Worm (Caenorhabditis elegans) whole organism, L4 larva: ENCODE data around the gene acs-10.
A peak's percentile ranks its signal among the peaks of the same experiment; 100 is the strongest.

Source experiments
- D1046.2 ChIP-seq: fragments of 200-800 bp; sonication (Bioruptor generic); IDR thresholded peaks from 2 replicates; pipeline ENCODE4 v1.3.6; 2022; ENCODE audit warnings: missing genetic modification characterization, missing compliant biosample characterization
- F26F4.8 ChIP-seq: fragments of 200-800 bp; sonication (Bioruptor generic); conservative IDR thresholded peaks from 2 replicates; pipeline ENCODE4 v1.3.6; 2022; ENCODE audit warnings: missing genetic modification characterization, missing compliant biosample characterization
- F37D6.2 ChIP-seq: sonication (generic microtip); optimal IDR thresholded peaks from 2 replicates; lab custom pipeline; 2016; ENCODE audit warnings: mild to moderate bottlenecking, missing genetic modification characterization, missing compliant biosample characterization
- F44E2.7 ChIP-seq: fragments of 200-800 bp; sonication (Bioruptor generic); IDR thresholded peaks from 2 replicates; pipeline ENCODE4 v2.1.2; 2022; ENCODE audit warnings: missing genetic modification characterization, missing compliant biosample characterization
- T20F7.1 ChIP-seq: fragments of 200-800 bp; sonication (Bioruptor generic); optimal IDR thresholded peaks from 2 replicates; lab custom pipeline; 2018; ENCODE audit warnings: mild to moderate bottlenecking, missing genetic modification characterization, missing compliant biosample characterization
- T26A8.4 ChIP-seq: fragments of 200-800 bp; sonication (Bioruptor generic); IDR thresholded peaks from 2 replicates; pipeline ENCODE4 v1.3.6; 2022; ENCODE audit warnings: missing genetic modification characterization, missing compliant biosample characterization
- Y5F2A.4 ChIP-seq: fragments of 200-800 bp; sonication (Bioruptor generic); optimal IDR thresholded peaks from 2 replicates; lab custom pipeline; 2018; ENCODE audit warnings: mild to moderate bottlenecking, missing genetic modification characterization, missing compliant biosample characterization
- aha-1 ChIP-seq: fragments of 150-350 bp; peaks from one replicate; lab custom pipeline; 2014; ENCODE audit warnings: missing biosample characterization, missing genetic modification characterization
- aly-2 ChIP-seq: sonication (generic microtip); optimal IDR thresholded peaks from 2 replicates; lab custom pipeline; 2018; ENCODE audit warnings: missing biosample characterization, missing genetic modification characterization
- ama-1 ChIP-seq: fragments of 150-350 bp; optimal IDR thresholded peaks from 2 replicates; lab custom pipeline; 2014; ENCODE audit warnings: inconsistent platforms, mixed read lengths
- arid-1 ChIP-seq: fragments of 200-800 bp; sonication (Bioruptor generic); conservative IDR thresholded peaks from 2 replicates; pipeline ENCODE4 v1.3.6; 2022; ENCODE audit warnings: missing genetic modification reagents, missing genetic modification characterization, missing compliant biosample characterization
- ceh-20 ChIP-seq: fragments of 200-800 bp; sonication (Bioruptor generic); IDR thresholded peaks from 2 replicates; pipeline ENCODE4 v1.3.6; 2022; ENCODE audit warnings: missing genetic modification reagents, missing genetic modification characterization, missing compliant biosample characterization
- ceh-62 ChIP-seq: sonication (generic microtip); optimal IDR thresholded peaks from 2 replicates; lab custom pipeline; 2017; ENCODE audit warnings: missing biosample characterization, missing genetic modification characterization
- daf-12 ChIP-seq: fragments of 150-350 bp; optimal IDR thresholded peaks from 2 replicates; lab custom pipeline; 2014; ENCODE audit warnings: missing biosample characterization, missing genetic modification reagents, missing genetic modification characterization
- daf-16 ChIP-seq, 3 experiments: sonication (generic microtip); optimal IDR thresholded peaks; 2 replicates each; lab custom pipeline; 2016 to 2017; ENCODE audit warnings: missing genetic modification characterization in 3 of 3, missing genetic modification reagents in 3 of 3, mild to moderate bottlenecking in 2 of 3, missing compliant biosample characterization in 2 of 3, missing biosample characterization in 1 of 3, moderate library complexity in 1 of 3
- dmd-6 ChIP-seq: fragments of 200-800 bp; sonication (Bioruptor generic); IDR thresholded peaks from 2 replicates; pipeline ENCODE4 v1.3.6; 2022; ENCODE audit warnings: missing genetic modification reagents, missing genetic modification characterization, missing compliant biosample characterization
- dmd-9 ChIP-seq: fragments of 200-800 bp; sonication (Bioruptor generic); IDR thresholded peaks from 2 replicates; pipeline ENCODE4 v1.3.6; 2022; ENCODE audit warnings: missing genetic modification reagents, missing genetic modification characterization, missing compliant biosample characterization
- dpl-1 ChIP-seq: fragments of 150-350 bp; optimal IDR thresholded peaks from 2 replicates; lab custom pipeline; 2014; ENCODE audit warnings: missing biosample characterization, missing genetic modification reagents, missing genetic modification characterization
- duxl-1 ChIP-seq: sonication (generic microtip); optimal IDR thresholded peaks from 2 replicates; lab custom pipeline; 2016; ENCODE audit warnings: mild to moderate bottlenecking, missing genetic modification characterization, moderate library complexity, missing compliant biosample characterization; ENCODE audit not compliant: poor library complexity
- dve-1 ChIP-seq: sonication (generic microtip); optimal IDR thresholded peaks from 2 replicates; lab custom pipeline; 2017; ENCODE audit warnings: antibody characterized with exemption, mild to moderate bottlenecking, missing genetic modification characterization, missing compliant biosample characterization; ENCODE audit not compliant: insufficient read depth
- egl-43 ChIP-seq: fragments of 200-800 bp; sonication (Bioruptor generic); IDR thresholded peaks from 2 replicates; pipeline ENCODE4 v1.3.6; 2022; ENCODE audit warnings: missing genetic modification reagents, missing genetic modification characterization, missing compliant biosample characterization
- fkh-10 ChIP-seq: fragments of 150-350 bp; optimal IDR thresholded peaks from 2 replicates; lab custom pipeline; 2014; ENCODE audit warnings: missing biosample characterization, missing genetic modification reagents, missing genetic modification characterization
- gei-8 ChIP-seq: fragments of 200-800 bp; sonication (Bioruptor generic); optimal IDR thresholded peaks from 2 replicates; lab custom pipeline; 2018; ENCODE audit warnings: mild to moderate bottlenecking, missing genetic modification characterization, missing compliant biosample characterization
- hif-1 ChIP-seq, 2 experiments: sonication (generic microtip); optimal IDR thresholded peaks; 2 replicates each; lab custom pipeline; 2016 to 2017; ENCODE audit warnings: missing compliant biosample characterization in 2 of 2, missing genetic modification characterization in 2 of 2, missing genetic modification reagents in 2 of 2, missing genotype in 2 of 2, mild to moderate bottlenecking in 1 of 2
- hlh-11 ChIP-seq: fragments of 200-800 bp; sonication (Bioruptor generic); optimal IDR thresholded peaks from 2 replicates; lab custom pipeline; 2018; ENCODE audit warnings: mild to moderate bottlenecking, missing genetic modification characterization, missing compliant biosample characterization
- hlh-30 ChIP-seq: sonication (generic microtip); optimal IDR thresholded peaks from 2 replicates; lab custom pipeline; 2017; ENCODE audit warnings: antibody characterized with exemption, mild to moderate bottlenecking, missing genetic modification characterization, missing compliant biosample characterization; ENCODE audit not compliant: insufficient read depth
- hmg-1.1 ChIP-seq: fragments of 200-800 bp; sonication (Bioruptor generic); IDR thresholded peaks from 2 replicates; pipeline ENCODE4 v1.3.6; 2022; ENCODE audit warnings: missing genetic modification reagents, missing genetic modification characterization, missing compliant biosample characterization
- jun-1 ChIP-seq: fragments of 150-350 bp; optimal IDR thresholded peaks from 2 replicates; lab custom pipeline; 2014; ENCODE audit warnings: missing biosample characterization, missing genetic modification reagents, missing genetic modification characterization
- lin-13 ChIP-seq: fragments of 150-350 bp; optimal IDR thresholded peaks from 2 replicates; lab custom pipeline; 2014; ENCODE audit warnings: missing biosample characterization, missing genetic modification reagents, missing genetic modification characterization
- lin-38 ChIP-seq: fragments of 200-800 bp; sonication (Bioruptor generic); IDR thresholded peaks from 2 replicates; pipeline ENCODE4 v1.3.6; 2022; ENCODE audit warnings: missing genetic modification reagents, missing genetic modification characterization, missing compliant biosample characterization
- madf-5 ChIP-seq, 2 experiments: fragments of 200-800 bp; sonication (Bioruptor generic); IDR thresholded peaks; 2 replicates each; pipeline ENCODE4 v1.3.6; 2022; ENCODE audit warnings: missing compliant biosample characterization in 2 of 2, missing genetic modification characterization in 2 of 2
- mep-1 ChIP-seq: fragments of 150-350 bp; sonication (generic microtip); optimal IDR thresholded peaks from 3 replicates; lab custom pipeline; 2014; ENCODE audit warnings: missing biosample characterization, missing genetic modification characterization
- mxl-3 ChIP-seq: fragments of 200-800 bp; sonication (Bioruptor generic); optimal IDR thresholded peaks from 2 replicates; lab custom pipeline; 2018; ENCODE audit warnings: mild to moderate bottlenecking, missing genetic modification characterization, missing compliant biosample characterization
- nhr-10 ChIP-seq: fragments of 150-350 bp; optimal IDR thresholded peaks from 2 replicates; lab custom pipeline; 2014; ENCODE audit warnings: missing biosample characterization, missing genetic modification characterization
- nhr-102 ChIP-seq: sonication (generic microtip); optimal IDR thresholded peaks from 2 replicates; lab custom pipeline; 2016; ENCODE audit warnings: mild to moderate bottlenecking, missing genetic modification characterization, moderate library complexity, missing compliant biosample characterization
- nhr-41 ChIP-seq: fragments of 200-800 bp; sonication (Bioruptor generic); IDR thresholded peaks from 2 replicates; pipeline ENCODE4 v1.3.6; 2022; ENCODE audit warnings: missing genetic modification reagents, missing genetic modification characterization, missing compliant biosample characterization
- nhr-48 ChIP-seq: sonication (generic microtip); optimal IDR thresholded peaks from 2 replicates; lab custom pipeline; 2016; ENCODE audit warnings: mild to moderate bottlenecking, missing genetic modification characterization, missing compliant biosample characterization
- nhr-6 ChIP-seq: fragments of 150-350 bp; optimal IDR thresholded peaks from 2 replicates; lab custom pipeline; 2014; ENCODE audit warnings: missing biosample characterization, missing genetic modification characterization
- nhr-77 ChIP-seq: fragments of 150-350 bp; optimal IDR thresholded peaks from 2 replicates; lab custom pipeline; 2014; ENCODE audit warnings: missing biosample characterization, missing genetic modification characterization
- pha-4 ChIP-seq, 2 experiments: fragments of 150-350 bp in 1 of 2; fragments of 200-800 bp in 1 of 2; sonication (Bioruptor generic) in 1 of 2; IDR thresholded peaks in 1 of 2; optimal IDR thresholded peaks in 1 of 2; 2 replicates each; pipeline versions ENCODE4 v1.3.6 to Lab custom; 2014 to 2022; ENCODE audit warnings: missing genetic modification characterization in 2 of 2, missing genetic modification reagents in 2 of 2, missing biosample characterization in 1 of 2, missing compliant biosample characterization in 1 of 2
- php-3 ChIP-seq: fragments of 200-800 bp; sonication (Bioruptor generic); IDR thresholded peaks from 2 replicates; pipeline ENCODE4 v1.3.6; 2022; ENCODE audit warnings: missing genetic modification reagents, missing genetic modification characterization, missing compliant biosample characterization
- set-16 ChIP-seq: fragments of 200-800 bp; sonication (Bioruptor generic); IDR thresholded peaks from 2 replicates; pipeline ENCODE4 v1.3.6; 2022; ENCODE audit warnings: missing genetic modification reagents, missing genetic modification characterization, missing compliant biosample characterization
- snpc-1.2 ChIP-seq: fragments of 200-800 bp; sonication (Bioruptor generic); IDR thresholded peaks from 2 replicates; pipeline ENCODE4 v1.3.6; 2022; ENCODE audit warnings: missing genetic modification reagents, missing genetic modification characterization, missing compliant biosample characterization
- spr-3 ChIP-seq: fragments of 200-800 bp; sonication (Bioruptor generic); optimal IDR thresholded peaks from 2 replicates; lab custom pipeline; 2018; ENCODE audit warnings: mild to moderate bottlenecking, missing genetic modification characterization, missing compliant biosample characterization
- tra-1 ChIP-seq: fragments of 200-800 bp; sonication (Bioruptor generic); IDR thresholded peaks from 2 replicates; pipeline ENCODE4 v1.3.6; 2022; ENCODE audit warnings: missing genetic modification reagents, missing genetic modification characterization, missing compliant biosample characterization
- unc-39 ChIP-seq: sonication (generic microtip); optimal IDR thresholded peaks from 2 replicates; lab custom pipeline; 2017; ENCODE audit warnings: missing biosample characterization, missing genetic modification characterization
- zag-1 ChIP-seq: fragments of 150-350 bp; optimal IDR thresholded peaks from 2 replicates; lab custom pipeline; 2014; ENCODE audit warnings: missing biosample characterization, missing genetic modification characterization

The acs-10 gene

DNA sequence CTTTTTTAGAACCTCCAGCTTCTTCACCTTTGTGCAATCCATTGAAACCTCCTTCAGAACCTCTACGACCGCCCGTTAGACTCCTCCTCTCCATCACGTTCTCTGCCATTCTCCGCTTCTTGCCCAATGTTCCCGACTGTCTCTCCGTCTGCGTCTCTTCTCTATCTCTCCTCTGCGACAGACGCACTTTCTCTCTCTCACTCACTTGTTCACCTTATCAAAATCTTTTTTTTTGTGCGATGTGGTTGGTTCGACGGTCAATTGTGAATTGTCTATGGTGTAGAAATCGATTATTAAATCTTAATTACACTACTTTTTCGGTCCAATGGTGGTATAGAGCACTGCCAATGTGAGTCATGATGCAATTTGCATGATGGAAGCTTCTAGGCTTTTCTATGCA lies 47.2 kb downstream of the acs-10 start, which contains the start of gene atfs-1 (continued):
- TF ChIP-seq mxl-3 (GFP tag; lab: Kevin White, UChicago) (peak; percentile 76), Y5F2A.4 (GFP tag; lab: Kevin White, UChicago) (no peak), dpl-1 (peak; percentile 50), nhr-10 (no peak), fkh-10 (GFP tag; lab: Kevin White, UChicago) (no peak), daf-16 (GFP tag; optimal IDR thresholded peaks at IDR 0.05; lab: Kevin White, UChicago) (no peak), daf-16 (tag; optimal IDR thresholded peaks at IDR 0.05; lab: Kevin White, UChicago) (peak; percentile 65), hmg-1.1 (GFP tag; lab: Robert Waterston, UW) (peak; percentile 88), dve-1 (peak; percentile 93), aly-2 (tag; lab: Kevin White, UChicago) (no peak), spr-3 (GFP tag; lab: Kevin White, UChicago) (no peak), aha-1 (tag; lab: Kevin White, UChicago) (peak; percentile 35), hlh-11 (tag; lab: Kevin White, UChicago) (peak; percentile 92), nhr-77 (tag; lab: Kevin White, UChicago) (peak; percentile 69), arid-1 (GFP tag; lab: Robert Waterston, UW) (no peak), pha-4 (GFP tag; IDR thresholded peaks at IDR 0.05; lab: Robert Waterston, UW) (0 out of 2 replicates have a peak, but pooled peaks have one; percentile 45), pha-4 (tag; optimal IDR thresholded peaks at IDR 0.05; lab: Kevin White, UChicago) (peak; percentile 57), T26A8.4 (GFP tag; lab: Robert Waterston, UW) (peak; percentile 59), tra-1 (0 out of 2 replicates have a peak, but pooled peaks have one; percentile 24), nhr-41 (GFP tag; lab: Robert Waterston, UW) (peak; percentile 13; the same call in 1 of the 2 replicates), nhr-48 (tag; lab: Kevin White, UChicago) (peak; percentile 73), ama-1 (lab: Kevin White, UChicago) (peak; percentile 79), hif-1 (tag; optimal IDR thresholded peaks at IDR 0.05; lab: Kevin White, UChicago) (peak in 1 of 2 experiments; percentile 35), hlh-30 (tag; lab: Kevin White, UChicago) (peak; percentile 80), nhr-102 (peak; percentile 43), zag-1 (tag; lab: Kevin White, UChicago) (no peak), nhr-6 (peak; percentile 98), gei-8 (GFP tag; lab: Kevin White, UChicago) (no peak), F37D6.2 (tag; lab: Kevin White, UChicago) (no peak)
- TF ChIP-seq, all 104 proteins: peak for 32

DNA sequence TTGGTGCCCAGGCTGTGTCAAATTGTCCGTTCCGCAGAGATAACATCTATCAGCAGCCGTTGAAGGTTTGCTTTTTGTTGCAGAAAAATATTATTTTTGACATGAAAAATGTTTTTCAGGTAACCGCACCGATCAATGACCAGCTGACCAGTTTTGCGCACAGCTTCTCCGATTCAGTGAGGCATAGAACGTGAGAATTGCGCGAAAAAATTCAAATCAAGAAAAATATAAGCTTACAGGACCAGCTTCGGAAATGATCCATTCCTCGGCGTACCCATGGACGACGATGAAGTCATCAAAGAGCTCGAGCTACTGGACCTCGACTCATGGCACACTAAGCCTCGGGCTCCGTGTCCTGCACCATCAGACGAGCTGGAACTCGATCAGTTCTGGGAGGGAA lies 48.2 kb downstream of the acs-10 start:
- 0 out of 2 replicates have a peak, but pooled peaks have one; percentile 26 for TF ChIP-seq hmg-1.1 (GFP tag; lab: Robert Waterston, UW)
- no peak for TF ChIP-seq nhr-77 (tag; lab: Kevin White, UChicago)
- no peak for TF ChIP-seq Y5F2A.4 (GFP tag; lab: Kevin White, UChicago)
- TF ChIP-seq set-16, result peak; percentile 38; the same call in 1 of the 2 replicates
- TF ChIP-seq php-3 (GFP tag; lab: Robert Waterston, UW), result no peak
- 0 out of 2 replicates have a peak, but pooled peaks have one; percentile 14 for TF ChIP-seq dmd-6 (GFP tag; lab: Robert Waterston, UW)
- TF ChIP-seq D1046.2 (GFP tag; lab: Robert Waterston, UW), result 0 out of 2 replicates have a peak, but pooled peaks have one; percentile 12
- TF ChIP-seq lin-38, result 0 out of 2 replicates have a peak, but pooled peaks have one; percentile 12
- no peak for TF ChIP-seq lin-13 (GFP tag; lab: Kevin White, UChicago)
- no peak for TF ChIP-seq snpc-1.2

- TF ChIP-seq duxl-1 (tag; lab: Kevin White, UChicago) (peak; percentile 47), mep-1 (tag; lab: Kevin White, UChicago) (peak; percentile 83), daf-12 (tag; lab: Kevin White, UChicago) (no peak), T20F7.1 (no peak), unc-39 (no peak), lin-38 (peak; percentile 29; the same call in 1 of the 2 replicates), aly-2 (tag; lab: Kevin White, UChicago) (no peak), madf-5 (GFP tag; IDR thresholded peaks at IDR 0.05; lab: Robert Waterston, UW) (0 out of 4 replicates have a peak, but pooled peaks of 1 of the 2 experiments have one; percentile 33), ceh-62 (tag; lab: Kevin White, UChicago) (no peak), egl-43 (no peak), nhr-102 (peak; percentile 26), jun-1 (tag; lab: Kevin White, UChicago) (no peak), snpc-1.2 (no peak), F26F4.8 (GFP tag; lab: Robert Waterston, UW) (no peak), dmd-9 (GFP tag; lab: Robert Waterston, UW) (no peak), F44E2.7 (GFP tag; lab: Robert Waterston, UW) (no peak), ceh-20 (GFP tag; lab: Robert Waterston, UW) (0 out of 2 replicates have a peak, but pooled peaks have one; percentile 36)
Observed at ce11 chrV:14197651-14198050, 51.4 kb downstream of the acs-10 start.
